Worm (Caenorhabditis elegans) whole organism, young adult: ENCODE data around the gene Y7A5A.1.

Experiments used
- B0019.2 ChIP-seq: fragments of 200-800 bp; sonication (Bioruptor generic); conservative IDR thresholded peaks from 2 replicates; pipeline ENCODE4 v1.3.6; 2022; ENCODE audit warnings: missing genetic modification reagents, missing genetic modification characterization, missing compliant biosample characterization
- B0035.1 ChIP-seq: sonication (generic microtip); optimal IDR thresholded peaks from 2 replicates; lab custom pipeline; 2016; ENCODE audit warnings: missing genetic modification characterization, mild to moderate bottlenecking, missing compliant biosample characterization, missing genotype, missing genetic modification reagents
- B0261.1 ChIP-seq: sonication (generic microtip); optimal IDR thresholded peaks from 2 replicates; lab custom pipeline; 2016; ENCODE audit warnings: mild to moderate bottlenecking, missing genetic modification characterization, moderate library complexity, missing compliant biosample characterization
- C06A6.2 ChIP-seq: fragments of 200-800 bp; sonication (Bioruptor generic); conservative IDR thresholded peaks from 2 replicates; pipeline ENCODE4 v1.3.6; 2022; ENCODE audit warnings: missing genetic modification characterization, missing compliant biosample characterization
- F10E7.11 ChIP-seq: sonication (generic microtip); optimal IDR thresholded peaks from 2 replicates; lab custom pipeline; 2017; ENCODE audit warnings: mild to moderate bottlenecking, missing genetic modification characterization, moderate library complexity, missing compliant biosample characterization
- F22D6.2 ChIP-seq: sonication (generic microtip); optimal IDR thresholded peaks from 2 replicates; lab custom pipeline; 2016; ENCODE audit warnings: mild to moderate bottlenecking, missing genetic modification characterization, missing compliant biosample characterization
- F33H1.4 ChIP-seq: fragments of 200-800 bp; sonication (Bioruptor generic); IDR thresholded peaks from 2 replicates; pipeline ENCODE4 v1.3.6; 2022; ENCODE audit warnings: missing genetic modification reagents, missing genetic modification characterization, missing compliant biosample characterization
- F39B2.1 ChIP-seq: fragments of 200-800 bp; sonication (Bioruptor generic); IDR thresholded peaks from 2 replicates; pipeline ENCODE4 v1.3.6; 2022; ENCODE audit warnings: missing genetic modification reagents, missing genetic modification characterization, missing compliant biosample characterization
- F52B5.7 ChIP-seq: sonication (generic microtip); optimal IDR thresholded peaks from 2 replicates; lab custom pipeline; 2016; ENCODE audit warnings: mild to moderate bottlenecking, missing genetic modification characterization, missing compliant biosample characterization
- F55B11.4 ChIP-seq: sonication (generic microtip); optimal IDR thresholded peaks from 2 replicates; lab custom pipeline; 2016; ENCODE audit warnings: missing compliant biosample characterization, missing genetic modification characterization, borderline replicate concordance; ENCODE audit not compliant: insufficient read depth
- K11D2.4 ChIP-seq: fragments of 200-800 bp; sonication (Bioruptor generic); IDR thresholded peaks from 2 replicates; pipeline ENCODE4 v1.3.6; 2022; ENCODE audit warnings: missing genetic modification reagents, missing genetic modification characterization, missing compliant biosample characterization
- T26A5.8 ChIP-seq: sonication (generic microtip); optimal IDR thresholded peaks from 2 replicates; lab custom pipeline; 2016; ENCODE audit warnings: missing genetic modification characterization, missing compliant biosample characterization
- Y53G8AR.9 ChIP-seq: fragments of 200-800 bp; sonication (Bioruptor generic); conservative IDR thresholded peaks from 2 replicates; pipeline ENCODE4 v1.3.6; 2022; ENCODE audit warnings: missing genetic modification reagents, missing genetic modification characterization, missing compliant biosample characterization
- Y79H2A.3 ChIP-seq: fragments of 200-800 bp; sonication (Bioruptor generic); conservative IDR thresholded peaks from 2 replicates; pipeline ENCODE4 v1.3.6; 2022; ENCODE audit warnings: missing genetic modification reagents, missing genetic modification characterization, missing compliant biosample characterization
- ZK185.1 ChIP-seq: sonication (generic microtip); optimal IDR thresholded peaks from 2 replicates; lab custom pipeline; 2016; ENCODE audit warnings: mild to moderate bottlenecking, missing genetic modification characterization, missing compliant biosample characterization; ENCODE audit not compliant: poor library complexity, severe bottlenecking
- ama-1 ChIP-seq, 3 experiments: fragments of 150-350 bp in 1 of 3; sonication (generic microtip) in 2 of 3; optimal IDR thresholded peaks; 2 replicates each; lab custom pipeline; 2014 to 2018; ENCODE audit warnings: missing biosample characterization in 2 of 3, missing genetic modification characterization in 2 of 3, missing genetic modification reagents in 2 of 3
- aptf-2 ChIP-seq: fragments of 200-800 bp; sonication (Bioruptor generic); conservative IDR thresholded peaks from 2 replicates; pipeline ENCODE4 v1.3.6; 2022; ENCODE audit warnings: missing genetic modification reagents, missing genetic modification characterization, missing compliant biosample characterization
- atf-7 ChIP-seq: sonication (generic microtip); optimal IDR thresholded peaks from 2 replicates; lab custom pipeline; 2017; ENCODE audit warnings: mild to moderate bottlenecking, missing genetic modification characterization, missing compliant biosample characterization
- bed-1 ChIP-seq: fragments of 200-800 bp; sonication (Bioruptor generic); IDR thresholded peaks from 2 replicates; pipeline ENCODE4 v1.3.6; 2022; ENCODE audit warnings: missing genetic modification reagents, missing genetic modification characterization, missing compliant biosample characterization
- ceh-27 ChIP-seq: fragments of 200-800 bp; sonication (Bioruptor generic); optimal IDR thresholded peaks from 2 replicates; lab custom pipeline; 2018; ENCODE audit warnings: mild to moderate bottlenecking, missing genetic modification characterization, moderate library complexity, missing compliant biosample characterization
- ceh-79 ChIP-seq: sonication (generic microtip); optimal IDR thresholded peaks from 2 replicates; lab custom pipeline; 2017; ENCODE audit warnings: mild to moderate bottlenecking, missing genetic modification characterization, missing compliant biosample characterization
- dpff-1 ChIP-seq: sonication (generic microtip); optimal IDR thresholded peaks from 2 replicates; lab custom pipeline; 2017; ENCODE audit warnings: mild to moderate bottlenecking, missing genetic modification characterization, missing compliant biosample characterization
- egl-18 ChIP-seq: fragments of 200-800 bp; sonication (Bioruptor generic); IDR thresholded peaks from 2 replicates; pipeline ENCODE4 v1.3.6; 2022; ENCODE audit warnings: missing genetic modification reagents, missing genetic modification characterization, missing compliant biosample characterization
- egl-44 ChIP-seq: fragments of 200-800 bp; sonication (Bioruptor generic); IDR thresholded peaks from 2 replicates; pipeline ENCODE4 v1.3.6; 2022; ENCODE audit warnings: missing genetic modification reagents, missing genetic modification characterization, missing compliant biosample characterization
- him-1 ChIP-seq: sonication (generic microtip); optimal IDR thresholded peaks from 2 replicates; lab custom pipeline; 2016; ENCODE audit warnings: missing genotype, missing genetic modification reagents, missing genetic modification characterization, missing compliant biosample characterization
- hlh-12 ChIP-seq: sonication (generic microtip); optimal IDR thresholded peaks from 2 replicates; lab custom pipeline; 2016; ENCODE audit warnings: missing genetic modification characterization, missing compliant biosample characterization
- hlh-26 ChIP-seq: fragments of 200-800 bp; sonication (Bioruptor generic); conservative IDR thresholded peaks from 2 replicates; pipeline ENCODE4 v1.3.6; 2022; ENCODE audit warnings: missing genetic modification reagents, missing genetic modification characterization, missing compliant biosample characterization
- hmg-1.2 ChIP-seq: fragments of 200-800 bp; sonication (Bioruptor generic); IDR thresholded peaks from 2 replicates; pipeline ENCODE4 v1.3.6; 2022; ENCODE audit warnings: missing genetic modification reagents, missing genetic modification characterization, missing compliant biosample characterization
- hsf-1 ChIP-seq: fragments of 200-800 bp; sonication (Bioruptor generic); IDR thresholded peaks from 2 replicates; pipeline ENCODE4 v1.3.6; 2022; ENCODE audit warnings: missing genetic modification reagents, missing genetic modification characterization, missing compliant biosample characterization
- let-526 ChIP-seq: fragments of 200-800 bp; sonication (Bioruptor generic); IDR thresholded peaks from 2 replicates; pipeline ENCODE4 v1.3.6; 2022; ENCODE audit warnings: missing genetic modification reagents, missing genetic modification characterization, missing compliant biosample characterization
- let-607 ChIP-seq, 2 experiments: fragments of 200-800 bp in 1 of 2; sonication (Bioruptor generic) in 1 of 2; sonication (generic microtip) in 1 of 2; optimal IDR thresholded peaks; 2 replicates each; lab custom pipeline; 2016 to 2018; ENCODE audit warnings: mild to moderate bottlenecking in 2 of 2, missing compliant biosample characterization in 2 of 2, missing genetic modification characterization in 2 of 2, moderate library complexity in 2 of 2, missing genotype in 1 of 2
- lin-54 ChIP-seq: fragments of 200-800 bp; sonication (Bioruptor generic); optimal IDR thresholded peaks from 2 replicates; lab custom pipeline; 2018; ENCODE audit warnings: mild to moderate bottlenecking, missing genetic modification characterization, missing compliant biosample characterization
- mcd-1 ChIP-seq: fragments of 200-800 bp; sonication (Bioruptor generic); IDR thresholded peaks from 2 replicates; pipeline ENCODE4 v1.3.6; 2022; ENCODE audit warnings: missing genetic modification reagents, missing genetic modification characterization, missing compliant biosample characterization
- mxl-1 ChIP-seq: sonication (generic microtip); optimal IDR thresholded peaks from 2 replicates; lab custom pipeline; 2016; ENCODE audit warnings: missing genetic modification characterization, missing compliant biosample characterization
- nfyb-1 ChIP-seq: fragments of 200-800 bp; sonication (Bioruptor generic); IDR thresholded peaks from 2 replicates; pipeline ENCODE4 v1.3.6; 2022; ENCODE audit warnings: missing genetic modification reagents, missing genetic modification characterization, missing compliant biosample characterization
- nhr-80 ChIP-seq: sonication (generic microtip); optimal IDR thresholded peaks from 2 replicates; lab custom pipeline; 2016; ENCODE audit warnings: missing genetic modification characterization, missing compliant biosample characterization
- pbrm-1 ChIP-seq: fragments of 200-800 bp; sonication (Bioruptor generic); IDR thresholded peaks from 2 replicates; pipeline ENCODE4 v1.3.6; 2022; ENCODE audit warnings: missing genetic modification reagents, missing genetic modification characterization, missing compliant biosample characterization
- rcor-1 ChIP-seq: fragments of 200-800 bp; sonication (Bioruptor generic); IDR thresholded peaks from 2 replicates; pipeline ENCODE4 v1.3.6; 2022; ENCODE audit warnings: missing genetic modification reagents, missing genetic modification characterization, missing compliant biosample characterization
- rec-8 ChIP-seq, 2 experiments: sonication (generic microtip); optimal IDR thresholded peaks; 2 replicates each; lab custom pipeline; 2016; ENCODE audit warnings: mild to moderate bottlenecking in 2 of 2, missing genetic modification characterization in 2 of 2, missing genetic modification reagents in 2 of 2, missing genotype in 2 of 2, missing biosample characterization in 1 of 2, missing compliant biosample characterization in 1 of 2, moderate library complexity in 1 of 2
- rpc-1 ChIP-seq, 2 experiments: fragments of 150-350 bp in 1 of 2; sonication (generic microtip) in 1 of 2; optimal IDR thresholded peaks; 2 replicates each; lab custom pipeline; 2014 to 2018; ENCODE audit warnings: missing biosample characterization in 1 of 2, missing genetic modification characterization in 1 of 2, missing genetic modification reagents in 1 of 2, missing genotype in 1 of 2
- snpc-1.3 ChIP-seq: sonication (generic microtip); optimal IDR thresholded peaks from 2 replicates; lab custom pipeline; 2017; ENCODE audit warnings: missing genetic modification characterization, mild to moderate bottlenecking, missing compliant biosample characterization, antibody characterized with exemption, moderate library complexity, missing genotype, missing genetic modification reagents; ENCODE audit not compliant: insufficient read depth
- snpc-4 ChIP-seq, 5 experiments: fragments of 150-350 bp in 1 of 5; sonication (generic microtip) in 4 of 5; optimal IDR thresholded peaks; 2 replicates each; lab custom pipeline; 2014 to 2018; ENCODE audit warnings: missing genetic modification characterization in 5 of 5, missing biosample characterization in 3 of 5, antibody characterized with exemption in 2 of 5, mild to moderate bottlenecking in 2 of 5, missing compliant biosample characterization in 2 of 5, missing genotype in 2 of 5, moderate library complexity in 2 of 5, missing genetic modification reagents in 1 of 5
- zim-3 ChIP-seq: sonication (generic microtip); optimal IDR thresholded peaks from 2 replicates; lab custom pipeline; 2017; ENCODE audit warnings: mild to moderate bottlenecking, missing genetic modification characterization, moderate library complexity, missing compliant biosample characterization
- ztf-25 ChIP-seq: fragments of 200-800 bp; sonication (Bioruptor generic); IDR thresholded peaks from 2 replicates; pipeline ENCODE4 v1.3.6; 2022; ENCODE audit warnings: missing genetic modification reagents, missing genetic modification characterization, missing compliant biosample characterization
- ztf-26 ChIP-seq: sonication (generic microtip); optimal IDR thresholded peaks from 2 replicates; lab custom pipeline; 2017; ENCODE audit warnings: missing genetic modification characterization, missing compliant biosample characterization

Gene Y7A5A.1

ce11 chrX:15773262-15773908 is 2.1 kb upstream of the Y7A5A.1 start, which contains the start of gene Y7A5A.13 (continued):
- TF ChIP-seq snpc-4 (GFP tag; optimal IDR thresholded peaks at IDR 0.05; lab: Kevin White, UChicago) (peak; percentile 51), snpc-4 (tag; optimal IDR thresholded peaks at IDR 0.05; lab: Kevin White, UChicago) (peak in 3 of 4 experiments; percentile 62 to 78 (median 68)), ceh-79 (tag; lab: Kevin White, UChicago) (no peak), hlh-26 (no peak), F22D6.2 (tag; lab: Kevin White, UChicago) (no peak), bed-1 (no peak), rec-8 (tag; optimal IDR thresholded peaks at IDR 0.05; lab: Kevin White, UChicago) (peak; percentile 28 to 49), rpc-1 (optimal IDR thresholded peaks at IDR 0.05; lab: Kevin White, UChicago) (peak; percentile 82), rpc-1 (tag; optimal IDR thresholded peaks at IDR 0.05; lab: Kevin White, UChicago) (peak; percentile 90), F10E7.11 (tag; lab: Kevin White, UChicago) (no peak), him-1 (peak; percentile 79), hmg-1.2 (GFP tag; lab: Robert Waterston, UW) (peak; percentile 70), ztf-26 (tag; lab: Kevin White, UChicago) (peak; percentile 32), rcor-1 (GFP tag; lab: Robert Waterston, UW) (peak; percentile 54), ama-1 (optimal IDR thresholded peaks at IDR 0.05; lab: Kevin White, UChicago) (no peak), ama-1 (GFP tag; optimal IDR thresholded peaks at IDR 0.05; lab: Kevin White, UChicago) (peak in 1 of 2 experiments; percentile 64), atf-7 (tag; lab: Kevin White, UChicago) (no peak), ceh-27 (GFP tag; lab: Kevin White, UChicago) (peak; percentile 21), nfyb-1 (GFP tag; lab: Robert Waterston, UW) (peak; percentile 73), C06A6.2 (no peak; the same call in 1 of the 2 replicates), let-607 (tag; optimal IDR thresholded peaks at IDR 0.05; lab: Kevin White, UChicago) (peak in 1 of 2 experiments; percentile 52), F33H1.4 (GFP tag; lab: Robert Waterston, UW) (no peak), let-526 (no peak), K11D2.4 (GFP tag; lab: Robert Waterston, UW) (0 out of 2 replicates have a peak, but pooled peaks have one; percentile 27), B0035.1 (tag; lab: Kevin White, UChicago) (peak; percentile 6), pbrm-1 (GFP tag; lab: Robert Waterston, UW) (peak; percentile 74), nhr-80 (tag; lab: Kevin White, UChicago) (peak; percentile 14), hsf-1 (GFP tag; lab: Robert Waterston, UW) (no peak), egl-44 (GFP tag; lab: Robert Waterston, UW) (peak; percentile 41; the same call in 1 of the 2 replicates), Y79H2A.3 (GFP tag; lab: Robert Waterston, UW) (0 out of 2 replicates have a peak, but pooled peaks have one; percentile 11), F52B5.7 (tag; lab: Kevin White, UChicago) (no peak), snpc-1.3 (peak; percentile 21), F55B11.4 (no peak), lin-54 (no peak), egl-18 (GFP tag; lab: Robert Waterston, UW) (no peak), F39B2.1 (GFP tag; lab: Robert Waterston, UW) (no peak), ZK185.1 (tag; lab: Kevin White, UChicago) (peak; percentile 60), mxl-1 (no peak), aptf-2 (GFP tag; lab: Robert Waterston, UW) (no peak), B0019.2 (GFP tag; lab: Robert Waterston, UW) (no peak), Y53G8AR.9 (GFP tag; lab: Robert Waterston, UW) (no peak), T26A5.8 (tag; lab: Kevin White, UChicago) (no peak), B0261.1 (tag; lab: Kevin White, UChicago) (peak; percentile 88), hlh-12 (tag; lab: Kevin White, UChicago) (no peak), mcd-1 (peak; percentile 33; the same call in 1 of the 2 replicates), zim-3 (tag; lab: Kevin White, UChicago) (peak; percentile 15), dpff-1 (tag; lab: Kevin White, UChicago) (no peak), ztf-25 (GFP tag; lab: Robert Waterston, UW) (no peak)
